Fruit fly (Drosophila melanogaster): ENCODE results near the gene CG13599.

DNA sequence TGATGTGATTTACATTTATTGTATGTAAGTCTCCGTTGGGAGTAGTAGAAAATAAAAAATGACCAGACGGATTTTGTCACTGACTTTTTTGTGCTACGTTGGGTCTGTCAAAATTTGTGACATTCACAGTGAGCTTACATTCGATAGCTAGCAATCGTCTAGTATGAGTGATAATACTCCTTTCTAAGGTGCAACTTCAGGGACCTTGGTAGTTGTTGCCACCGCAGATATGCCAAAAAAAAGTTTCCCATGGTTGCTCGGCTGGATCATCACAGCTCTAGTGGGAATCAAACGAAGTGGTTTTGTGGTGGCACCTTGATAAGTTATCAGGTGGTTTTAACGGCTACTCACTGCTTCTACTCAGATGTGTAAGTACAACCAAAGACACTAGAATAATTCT lies 38.0 kb upstream of the CG13599 start, which contains the start of gene tbrd-1:
- TF ChIP-seq mam (GFP tag; optimal IDR thresholded peaks at IDR 0.05) (no peak), chn (GFP tag; optimal IDR thresholded peaks at IDR 0.05) (no peak), Eip74EF (GFP tag; optimal IDR thresholded peaks at IDR 0.05) (no peak)
